Fruit fly (Drosophila melanogaster) whole organism, embryonic: ENCODE results near the gene gNacalpha.

Experiments
- CG10979 ChIP-seq: fragments of 200-800 bp; sonication (Bioruptor generic); optimal IDR thresholded peaks from 2 replicates; lab custom pipeline; 2018; ENCODE audit warnings: missing biosample characterization, mild to moderate bottlenecking, missing genetic modification characterization, moderate library complexity
- CG1647 ChIP-seq: fragments of 200-800 bp; sonication (Bioruptor generic); optimal IDR thresholded peaks from 3 replicates; lab custom pipeline; 2016; ENCODE audit warnings: missing biosample characterization, missing genetic modification characterization
- CG18476 ChIP-seq: fragments of 200-800 bp; sonication (Bioruptor generic); optimal IDR thresholded peaks from 2 replicates; lab custom pipeline; 2016; ENCODE audit warnings: missing biosample characterization, mild to moderate bottlenecking, missing genetic modification characterization
- H2.0 ChIP-seq: fragments of 200-800 bp; sonication (Bioruptor generic); IDR thresholded peaks from 2 replicates; pipeline ENCODE4 v1.3.6; 2022; ENCODE audit warnings: missing biosample characterization, missing genetic modification characterization
- NFAT ChIP-seq: fragments of 200-800 bp; sonication (Bioruptor generic); IDR thresholded peaks from 2 replicates; pipeline ENCODE4 v1.3.6; 2022; ENCODE audit warnings: missing biosample characterization, missing genetic modification characterization
- aop ChIP-seq: fragments of 200-800 bp; sonication (Bioruptor generic); IDR thresholded peaks from 2 replicates; pipeline ENCODE4 v1.3.6; 2022; ENCODE audit warnings: missing biosample characterization, missing genetic modification characterization
- cad ChIP-seq: fragments of >200 bp; optimal IDR thresholded peaks from 2 replicates; lab custom pipeline; 2017; ENCODE audit warnings: missing biosample characterization, missing genetic modification characterization
- chif ChIP-seq, 2 experiments: fragments of 200-800 bp; sonication (Bioruptor generic); optimal IDR thresholded peaks; 3 replicates each; lab custom pipeline; 2016; ENCODE audit warnings: missing biosample characterization in 2 of 2, missing genetic modification characterization in 2 of 2
- emc ChIP-seq: fragments of 200-800 bp; sonication (Bioruptor generic); optimal IDR thresholded peaks from 2 replicates; lab custom pipeline; 2016; ENCODE audit warnings: missing biosample characterization, missing genetic modification characterization
- lbe ChIP-seq: fragments of 200-800 bp; sonication (Bioruptor generic); optimal IDR thresholded peaks from 2 replicates; lab custom pipeline; 2016; ENCODE audit warnings: missing biosample characterization, mild to moderate bottlenecking, missing genetic modification characterization
- lilli ChIP-seq: fragments of 200-800 bp; sonication (Bioruptor generic); optimal IDR thresholded peaks from 3 replicates; lab custom pipeline; 2016; ENCODE audit warnings: missing biosample characterization, missing genetic modification characterization

- TF ChIP-seq CG1647 (GFP tag; lab: Kevin White, UChicago): no peak
- TF ChIP-seq aop (GFP tag; lab: Robert Waterston, UW): no peak
- no peak for TF ChIP-seq H2.0
- TF ChIP-seq lbe (GFP tag; lab: Kevin White, UChicago): no peak
- TF ChIP-seq CG10979 (tag; lab: Kevin White, UChicago): no peak
- no peak for TF ChIP-seq CG18476 (GFP tag; lab: Kevin White, UChicago)
- no peak for TF ChIP-seq lilli (GFP tag; lab: Kevin White, UChicago)
- no peak for TF ChIP-seq cad (GFP tag; lab: Kevin White, UChicago)
- TF ChIP-seq emc (GFP tag; lab: Kevin White, UChicago): no peak
- TF ChIP-seq chif (GFP tag; optimal IDR thresholded peaks at IDR 0.05; lab: Kevin White, UChicago): no peak
- no peak for TF ChIP-seq NFAT (GFP tag; lab: Robert Waterston, UW)
Observed at dm6 chr2L:1056631-1057030, 19.6 kb downstream of the gNacalpha start.
